Worm (Caenorhabditis elegans) whole organism, young adult: ENCODE data around the gene K08D8.11.

Source experiments
- F33H1.4 ChIP-seq: fragments of 200-800 bp; sonication (Bioruptor generic); IDR thresholded peaks from 2 replicates; pipeline ENCODE4 v1.3.6; 2022; ENCODE audit warnings: missing genetic modification reagents, missing genetic modification characterization, missing compliant biosample characterization
- rcor-1 ChIP-seq: fragments of 200-800 bp; sonication (Bioruptor generic); IDR thresholded peaks from 2 replicates; pipeline ENCODE4 v1.3.6; 2022; ENCODE audit warnings: missing genetic modification reagents, missing genetic modification characterization, missing compliant biosample characterization
- snpc-1.3 ChIP-seq: sonication (generic microtip); optimal IDR thresholded peaks from 2 replicates; lab custom pipeline; 2017; ENCODE audit warnings: missing genetic modification characterization, mild to moderate bottlenecking, missing compliant biosample characterization, antibody characterized with exemption, moderate library complexity, missing genotype, missing genetic modification reagents; ENCODE audit not compliant: insufficient read depth
- ztf-18 ChIP-seq: sonication (generic microtip); optimal IDR thresholded peaks from 2 replicates; lab custom pipeline; 2016; ENCODE audit warnings: missing genotype, mild to moderate bottlenecking, missing genetic modification characterization, missing compliant biosample characterization

DNA sequence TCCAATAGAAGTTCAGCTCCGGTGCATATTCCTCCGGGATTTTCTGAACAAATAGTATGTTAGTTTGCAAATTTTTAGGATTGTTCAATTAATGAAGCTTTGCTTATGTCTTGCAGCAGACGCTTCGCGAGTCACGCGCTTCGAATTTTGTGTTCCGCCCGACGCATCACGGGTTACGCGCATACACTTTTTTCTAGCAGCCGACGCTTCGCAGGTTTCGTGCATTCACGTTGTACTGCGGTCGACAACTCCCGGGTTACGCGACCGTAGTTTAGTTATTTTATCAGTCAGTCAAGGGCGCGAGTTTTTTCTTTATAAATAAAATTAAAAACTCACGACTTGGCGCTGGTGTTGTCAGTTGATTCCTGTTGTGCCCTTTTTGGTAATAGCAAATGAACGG is 25.3 kb upstream of the K08D8.11 start:
- TF ChIP-seq snpc-1.3 (no peak), F33H1.4 (GFP tag; lab: Robert Waterston, UW) (no peak), ztf-18 (no peak), rcor-1 (no peak)
